Fruit fly (Drosophila melanogaster): ENCODE results near the gene Ypel.

DNA sequence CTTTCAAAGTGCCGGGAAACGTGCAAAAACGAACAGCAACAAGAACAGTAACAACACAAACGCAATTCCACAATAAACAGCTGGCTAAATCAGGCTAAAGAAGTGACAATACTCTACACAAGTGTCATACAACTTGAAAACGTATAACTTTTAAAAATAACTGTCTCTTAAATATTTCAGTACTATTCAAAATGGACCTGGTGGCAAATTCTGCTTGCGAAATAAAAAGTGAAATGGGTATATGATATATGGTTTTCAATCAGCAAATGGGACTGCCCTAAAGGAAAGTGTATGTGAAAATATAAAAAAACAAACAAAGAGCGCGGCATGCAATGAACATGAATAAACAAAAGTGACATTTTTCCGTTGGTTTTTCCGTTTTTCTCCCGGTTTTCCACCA, 29.7 kb upstream of the Ypel start:
- no peak for TF ChIP-seq Myc (optimal IDR thresholded peaks at IDR 0.05)
- no peak for TF ChIP-seq psq (optimal IDR thresholded peaks at IDR 0.05)
